Worm (Caenorhabditis elegans) whole organism, L4 larva: Measurements from ENCODE around the gene fmo-2.
"Not testable (repeated sequence)": the region's sequence is repeated elsewhere in the genome, so short reads cannot be mapped to it uniquely, and the experiment has no call there.

ENCODE experiments used
- D1046.2 ChIP-seq: fragments of 200-800 bp; sonication (Bioruptor generic); IDR thresholded peaks from 2 replicates; pipeline ENCODE4 v1.3.6; 2022; ENCODE audit warnings: missing genetic modification characterization, missing compliant biosample characterization
- F37D6.2 ChIP-seq: sonication (generic microtip); optimal IDR thresholded peaks from 2 replicates; lab custom pipeline; 2016; ENCODE audit warnings: mild to moderate bottlenecking, missing genetic modification characterization, missing compliant biosample characterization
- T20F7.1 ChIP-seq: fragments of 200-800 bp; sonication (Bioruptor generic); optimal IDR thresholded peaks from 2 replicates; lab custom pipeline; 2018; ENCODE audit warnings: mild to moderate bottlenecking, missing genetic modification characterization, missing compliant biosample characterization
- Y5F2A.4 ChIP-seq: fragments of 200-800 bp; sonication (Bioruptor generic); optimal IDR thresholded peaks from 2 replicates; lab custom pipeline; 2018; ENCODE audit warnings: mild to moderate bottlenecking, missing genetic modification characterization, missing compliant biosample characterization
- Y75B8A.6 ChIP-seq: fragments of 200-800 bp; sonication (Bioruptor generic); IDR thresholded peaks from 2 replicates; pipeline ENCODE4 v1.3.6; 2022; ENCODE audit warnings: missing genetic modification reagents, missing genetic modification characterization, missing compliant biosample characterization
- ZK546.5 ChIP-seq, 2 experiments: sonication (generic microtip); optimal IDR thresholded peaks; 2 replicates each; lab custom pipeline; 2017; ENCODE audit warnings: missing biosample characterization in 2 of 2, missing genetic modification characterization in 2 of 2
- aha-1 ChIP-seq: fragments of 150-350 bp; peaks from one replicate; lab custom pipeline; 2014; ENCODE audit warnings: missing biosample characterization, missing genetic modification characterization
- aly-2 ChIP-seq: sonication (generic microtip); optimal IDR thresholded peaks from 2 replicates; lab custom pipeline; 2018; ENCODE audit warnings: missing biosample characterization, missing genetic modification characterization
- ama-1 ChIP-seq: fragments of 150-350 bp; optimal IDR thresholded peaks from 2 replicates; lab custom pipeline; 2014; ENCODE audit warnings: inconsistent platforms, mixed read lengths
- arid-1 ChIP-seq: fragments of 200-800 bp; sonication (Bioruptor generic); conservative IDR thresholded peaks from 2 replicates; pipeline ENCODE4 v1.3.6; 2022; ENCODE audit warnings: missing genetic modification reagents, missing genetic modification characterization, missing compliant biosample characterization
- ceh-62 ChIP-seq: sonication (generic microtip); optimal IDR thresholded peaks from 2 replicates; lab custom pipeline; 2017; ENCODE audit warnings: missing biosample characterization, missing genetic modification characterization
- ctbp-1 ChIP-seq: fragments of 200-800 bp; sonication (Bioruptor generic); IDR thresholded peaks from 2 replicates; pipeline ENCODE4 v1.3.6; 2022; ENCODE audit warnings: missing genetic modification reagents, missing genetic modification characterization, missing compliant biosample characterization
- daf-8 ChIP-seq: fragments of 200-800 bp; sonication (Bioruptor generic); IDR thresholded peaks from 2 replicates; pipeline ENCODE4 v1.3.6; 2022; ENCODE audit warnings: missing genetic modification characterization, missing compliant biosample characterization
- dmd-9 ChIP-seq: fragments of 200-800 bp; sonication (Bioruptor generic); IDR thresholded peaks from 2 replicates; pipeline ENCODE4 v1.3.6; 2022; ENCODE audit warnings: missing genetic modification reagents, missing genetic modification characterization, missing compliant biosample characterization
- dpl-1 ChIP-seq: fragments of 150-350 bp; optimal IDR thresholded peaks from 2 replicates; lab custom pipeline; 2014; ENCODE audit warnings: missing biosample characterization, missing genetic modification reagents, missing genetic modification characterization
- egl-27 ChIP-seq: sonication (generic microtip); optimal IDR thresholded peaks from 3 replicates; lab custom pipeline; 2017; ENCODE audit warnings: missing biosample characterization, missing genetic modification reagents, missing genetic modification characterization
- lin-1 ChIP-seq: fragments of 200-800 bp; sonication (Bioruptor generic); IDR thresholded peaks from 2 replicates; pipeline ENCODE4 v1.3.6; 2022; ENCODE audit warnings: missing genetic modification reagents, missing genetic modification characterization, missing compliant biosample characterization
- lin-13 ChIP-seq: fragments of 150-350 bp; optimal IDR thresholded peaks from 2 replicates; lab custom pipeline; 2014; ENCODE audit warnings: missing biosample characterization, missing genetic modification reagents, missing genetic modification characterization
- lir-3 ChIP-seq: sonication (generic microtip); optimal IDR thresholded peaks from 2 replicates; lab custom pipeline; 2016; ENCODE audit warnings: mild to moderate bottlenecking, missing genetic modification characterization, missing compliant biosample characterization
- lsy-2 ChIP-seq, 2 experiments: fragments of 150-350 bp in 1 of 2; sonication (generic microtip) in 1 of 2; optimal IDR thresholded peaks; 2 replicates each; lab custom pipeline; 2014 to 2017; ENCODE audit warnings: missing biosample characterization in 2 of 2, missing genetic modification characterization in 2 of 2
- mdt-29 ChIP-seq: fragments of 200-800 bp; sonication (Bioruptor generic); IDR thresholded peaks from 2 replicates; pipeline ENCODE4 v1.3.6; 2022; ENCODE audit warnings: missing genetic modification reagents, missing genetic modification characterization, missing compliant biosample characterization
- mxl-3 ChIP-seq: fragments of 200-800 bp; sonication (Bioruptor generic); optimal IDR thresholded peaks from 2 replicates; lab custom pipeline; 2018; ENCODE audit warnings: mild to moderate bottlenecking, missing genetic modification characterization, missing compliant biosample characterization
- nhr-10 ChIP-seq: fragments of 150-350 bp; optimal IDR thresholded peaks from 2 replicates; lab custom pipeline; 2014; ENCODE audit warnings: missing biosample characterization, missing genetic modification characterization
- nhr-11 ChIP-seq: fragments of 150-350 bp; optimal IDR thresholded peaks from 2 replicates; lab custom pipeline; 2014; ENCODE audit warnings: missing biosample characterization, missing genetic modification characterization
- nhr-237 ChIP-seq: sonication (generic microtip); optimal IDR thresholded peaks from 2 replicates; lab custom pipeline; 2017; ENCODE audit warnings: missing biosample characterization, missing genetic modification characterization
- nhr-28 ChIP-seq: fragments of 150-350 bp; optimal IDR thresholded peaks from 2 replicates; lab custom pipeline; 2014; ENCODE audit warnings: missing biosample characterization, missing genetic modification characterization
- php-3 ChIP-seq: fragments of 200-800 bp; sonication (Bioruptor generic); IDR thresholded peaks from 2 replicates; pipeline ENCODE4 v1.3.6; 2022; ENCODE audit warnings: missing genetic modification reagents, missing genetic modification characterization, missing compliant biosample characterization
- sdz-12 ChIP-seq: fragments of 200-800 bp; sonication (Bioruptor generic); optimal IDR thresholded peaks from 2 replicates; lab custom pipeline; 2018; ENCODE audit warnings: mild to moderate bottlenecking, missing genetic modification characterization, missing compliant biosample characterization
- snpc-4 ChIP-seq: fragments of 150-350 bp; optimal IDR thresholded peaks from 2 replicates; lab custom pipeline; 2014; ENCODE audit warnings: missing biosample characterization, missing genetic modification characterization
- spr-1 ChIP-seq: sonication (generic microtip); optimal IDR thresholded peaks from 2 replicates; lab custom pipeline; 2016; ENCODE audit warnings: mild to moderate bottlenecking, missing genetic modification characterization, missing compliant biosample characterization
- tag-97 ChIP-seq: fragments of 200-800 bp; sonication (Bioruptor generic); IDR thresholded peaks from 2 replicates; pipeline ENCODE4 v1.3.6; 2022; ENCODE audit warnings: missing genetic modification characterization, missing compliant biosample characterization
- unc-130 ChIP-seq: sonication (generic microtip); optimal IDR thresholded peaks from 2 replicates; lab custom pipeline; 2016; ENCODE audit warnings: missing genetic modification reagents, missing genetic modification characterization, missing compliant biosample characterization
- unc-39 ChIP-seq: sonication (generic microtip); optimal IDR thresholded peaks from 2 replicates; lab custom pipeline; 2017; ENCODE audit warnings: missing biosample characterization, missing genetic modification characterization
- unc-62 ChIP-seq, 3 experiments: fragments of 150-350 bp in 1 of 3; sonication (generic microtip); optimal IDR thresholded peaks in 2 of 3; peaks in 1 of 3; 1 replicate in 1 of 3; 2 replicates in 2 of 3; lab custom pipeline; 2014 to 2017; ENCODE audit warnings: missing biosample characterization in 3 of 3, missing genetic modification characterization in 3 of 3, missing genetic modification reagents in 3 of 3, missing genotype in 1 of 3
- vab-7 ChIP-seq: fragments of 200-800 bp; sonication (Bioruptor generic); IDR thresholded peaks from 2 replicates; pipeline ENCODE4 v1.3.6; 2022; ENCODE audit warnings: missing genetic modification reagents, missing genetic modification characterization, missing compliant biosample characterization
- zip-11 ChIP-seq: fragments of 200-800 bp; sonication (Bioruptor generic); IDR thresholded peaks from 2 replicates; pipeline ENCODE4 v1.3.6; 2022; ENCODE audit warnings: missing genetic modification characterization, missing compliant biosample characterization
- zip-2 ChIP-seq: fragments of 150-350 bp; optimal IDR thresholded peaks from 2 replicates; lab custom pipeline; 2014; ENCODE audit warnings: missing biosample characterization, missing genetic modification characterization

The fmo-2 gene

DNA sequence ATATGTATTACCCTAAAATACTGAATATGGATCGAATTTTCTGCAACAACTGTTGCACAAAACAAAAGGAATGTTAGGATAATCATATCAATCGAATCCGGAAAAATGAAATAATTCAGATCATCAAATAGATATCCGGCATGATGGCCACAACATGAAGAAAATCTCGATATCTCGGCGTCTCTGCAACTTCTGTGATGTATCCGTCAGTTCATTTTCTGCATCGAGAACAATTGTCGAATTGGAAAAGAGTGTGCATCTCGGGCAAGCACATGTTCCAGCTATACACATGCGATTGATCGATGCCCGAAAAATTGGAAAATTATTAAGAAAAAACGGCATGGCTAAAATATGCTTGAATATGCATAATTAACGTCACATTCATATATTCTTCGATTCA, 3.4 kb downstream of the fmo-2 start, which contains the start of the genes K08C7.6 and R102.1:
TSS of gene K08C7.6 (minus strand) at position 101 of the 400 bp plus-strand sequence.
TSS of gene R102.1 (plus strand) at position 291 of the 400 bp plus-strand sequence.
- no peak for TF ChIP-seq zip-2 (tag; lab: Kevin White, UChicago)
- TF ChIP-seq, all 104 proteins: peak for 0

DNA sequence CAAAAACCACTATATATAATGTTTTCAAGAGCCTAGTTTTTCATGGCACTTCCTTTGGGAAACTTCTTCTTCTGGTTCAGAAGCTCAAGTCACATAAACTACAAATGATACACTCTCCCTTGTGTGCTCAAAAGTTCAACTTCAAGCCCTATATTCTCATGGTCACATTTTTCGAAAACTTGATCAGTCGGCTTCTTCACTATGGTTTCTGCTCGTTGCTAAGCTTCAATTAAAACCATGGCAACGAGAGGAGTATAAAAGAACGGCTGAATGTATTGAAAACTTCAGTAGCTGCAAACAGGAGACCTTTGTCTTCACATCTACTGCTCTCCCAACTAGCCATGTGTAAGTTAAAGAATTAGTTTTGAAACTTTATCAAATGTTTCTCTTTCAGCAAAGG, 5.0 kb downstream of the fmo-2 start, which contains the start of gene R102.2:
TSS of gene R102.2 (plus strand) at position 301 of the 400 bp plus-strand sequence.
- TF ChIP-seq T20F7.1 (GFP tag; lab: Kevin White, UChicago); dmd-9 (GFP tag; lab: Robert Waterston, UW); ama-1 (lab: Kevin White, UChicago): not testable (repeated sequence)

DNA sequence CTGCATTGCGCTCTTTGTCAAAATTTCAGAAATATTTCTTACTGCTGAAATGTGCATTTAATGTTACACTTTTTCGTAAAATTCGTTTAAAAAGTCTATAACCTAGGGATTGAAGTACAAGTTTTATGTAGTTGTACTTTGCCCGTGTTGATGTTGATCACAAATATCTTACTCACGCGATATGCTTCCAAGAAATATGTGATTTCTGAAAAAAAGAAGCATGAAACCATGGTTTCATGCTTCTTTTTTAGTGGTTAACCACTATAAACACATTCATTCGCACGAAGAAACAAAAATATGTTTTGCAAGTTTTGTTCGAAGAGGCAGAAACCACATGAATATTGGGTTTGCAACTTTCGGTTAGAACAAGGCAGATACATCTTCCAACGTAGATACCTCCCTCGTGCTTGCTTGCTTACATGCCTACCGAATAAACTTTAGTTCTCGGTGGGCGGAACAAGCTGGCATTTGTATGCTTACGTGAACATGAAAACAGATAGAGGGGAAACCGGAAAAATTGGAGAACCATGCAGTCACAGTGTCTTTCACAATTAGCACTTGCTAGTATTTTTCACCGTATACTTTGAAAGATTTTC, 6.7 kb downstream of the fmo-2 start, which contains the start of gene R102.3:
TSS of gene R102.3 (plus strand) at position 546 of the 596 bp plus-strand sequence.
- peak; percentile 52 for TF ChIP-seq nhr-11 (tag; lab: Kevin White, UChicago)
- peak; percentile 21 for TF ChIP-seq aha-1 (tag; lab: Kevin White, UChicago)
- TF ChIP-seq ZK546.5 (tag; optimal IDR thresholded peaks at IDR 0.05; lab: Kevin White, UChicago), result no peak

DNA sequence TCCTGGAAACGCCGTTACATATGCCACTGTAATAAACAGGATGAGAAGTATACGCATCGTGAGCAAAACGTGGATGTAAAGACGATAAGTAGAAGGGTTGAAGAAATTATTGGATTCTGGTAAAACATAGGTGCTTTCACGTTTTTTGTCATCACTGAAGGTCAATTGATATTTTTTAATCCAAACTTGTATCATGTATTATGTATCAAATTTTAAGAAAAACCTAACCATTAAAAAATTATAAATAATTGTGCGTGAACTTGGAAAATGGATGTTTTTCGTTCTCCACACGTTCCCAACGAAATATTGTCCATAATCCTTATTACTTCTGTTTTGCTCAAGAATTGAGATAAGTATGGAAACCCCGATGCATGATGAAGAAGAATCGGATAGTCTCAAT, 7.8 kb downstream of the fmo-2 start, which contains the start of gene R102.8:
TSS of gene R102.8 (minus strand) at position 101 of the 400 bp plus-strand sequence.
- TF ChIP-seq unc-62 (GFP tag; optimal IDR thresholded peaks at IDR 0.05 in 1 of 2; lab: Kevin White, UChicago) (peak in 1 of 2 experiments; percentile 70), unc-62 (tag; optimal IDR thresholded peaks at IDR 0.05; lab: Kevin White, UChicago) (no peak), tag-97 (GFP tag; lab: Robert Waterston, UW) (no peak), nhr-28 (no peak), spr-1 (no peak), aly-2 (no peak), vab-7 (GFP tag; lab: Robert Waterston, UW) (no peak), lir-3 (no peak), F37D6.2 (tag; lab: Kevin White, UChicago) (no peak)

DNA sequence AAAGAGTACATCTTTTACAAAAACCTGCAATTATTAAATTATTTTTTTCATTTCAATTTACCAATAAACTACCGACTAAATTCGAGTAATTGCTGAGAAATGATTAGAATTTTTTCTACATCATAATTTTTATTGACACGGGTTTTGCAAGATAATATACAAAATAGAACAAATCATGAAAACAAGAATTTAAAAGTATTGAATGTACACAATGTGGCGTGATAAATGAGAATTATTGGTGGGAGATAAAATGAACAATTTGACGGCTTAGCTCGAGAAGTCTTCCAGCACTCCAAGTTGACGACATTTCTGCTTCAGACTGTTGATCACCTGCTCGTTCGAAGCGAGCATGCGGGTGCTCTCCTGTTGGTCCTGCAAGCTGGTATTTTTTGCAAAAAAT, 12.9 kb downstream of the fmo-2 start, which contains the start of gene R102.4:
TSS of gene R102.4 (minus strand) at position 101 of the 400 bp plus-strand sequence.
- TF ChIP-seq unc-62 (GFP tag; optimal IDR thresholded peaks at IDR 0.05 in 1 of 2; lab: Kevin White, UChicago) (peak in 1 of 2 experiments; percentile 83), unc-62 (tag; optimal IDR thresholded peaks at IDR 0.05; lab: Kevin White, UChicago) (no peak), lin-1 (GFP tag; lab: Robert Waterston, UW) (no peak), D1046.2 (GFP tag; lab: Robert Waterston, UW) (no peak), lsy-2 (tag; optimal IDR thresholded peaks at IDR 0.05; lab: Kevin White, UChicago) (no peak), php-3 (GFP tag; lab: Robert Waterston, UW) (no peak)

DNA sequence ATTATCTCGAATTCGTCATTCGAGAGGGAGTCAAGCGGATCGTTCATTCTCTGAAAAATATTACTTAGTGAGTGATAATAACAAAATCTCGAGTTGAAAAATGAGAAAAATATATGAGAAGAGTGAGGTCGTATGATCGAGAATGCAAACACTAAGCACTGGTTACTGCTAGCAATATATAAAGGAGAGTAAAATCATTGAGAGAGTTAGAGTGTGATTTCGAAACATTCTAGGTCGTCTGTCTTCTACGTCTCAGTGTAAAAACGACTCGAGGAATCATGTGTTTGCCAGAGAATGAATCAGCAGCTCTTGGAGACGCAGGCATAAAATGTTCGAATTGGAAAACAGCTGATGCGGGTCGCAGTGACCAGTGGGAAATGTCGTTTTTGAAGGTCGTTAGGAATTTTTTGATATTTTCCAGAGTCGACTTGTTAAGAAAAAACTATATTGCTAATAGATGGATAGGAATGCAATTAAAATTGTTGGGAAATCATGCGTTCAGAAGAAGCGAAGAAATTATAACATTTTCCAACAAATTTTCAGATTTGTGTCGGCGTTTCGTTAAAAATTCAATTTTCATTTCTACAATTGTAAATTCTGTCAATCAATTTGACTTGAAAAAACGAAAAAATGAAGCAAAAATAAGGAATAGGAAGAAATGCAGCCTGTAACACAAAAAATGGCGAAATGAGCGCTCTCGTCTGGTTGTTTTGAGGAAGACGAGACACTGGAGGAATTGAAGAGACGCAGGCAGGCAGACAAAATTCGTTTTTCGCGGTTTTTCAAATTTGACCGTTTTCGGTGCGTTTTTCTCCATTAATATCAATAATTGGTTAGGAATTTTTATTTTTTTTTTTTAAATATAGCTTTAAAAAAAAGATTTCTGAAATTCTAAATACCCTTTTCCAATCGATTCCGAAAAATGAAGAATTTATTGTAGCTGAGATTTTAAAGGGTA, 15.0 kb downstream of the fmo-2 start, which contains the start of gene allo-1:
TSS of gene allo-1 (minus strand) at position 51 of the 958 bp plus-strand sequence.
- no peak for TF ChIP-seq daf-8
- TF ChIP-seq dpl-1, result peak; percentile 82
- peak; percentile 92 for TF ChIP-seq aha-1 (tag; lab: Kevin White, UChicago)
- TF ChIP-seq Y5F2A.4 (GFP tag; lab: Kevin White, UChicago), result no peak
- no peak for TF ChIP-seq mdt-29 (GFP tag; lab: Robert Waterston, UW)
- TF ChIP-seq Y75B8A.6 (GFP tag; lab: Robert Waterston, UW), result no peak
- no peak for TF ChIP-seq zip-11 (GFP tag; lab: Robert Waterston, UW)
- no peak for TF ChIP-seq snpc-4
- peak; percentile 65 for TF ChIP-seq mxl-3 (GFP tag; lab: Kevin White, UChicago)
- no peak for TF ChIP-seq D1046.2 (GFP tag; lab: Robert Waterston, UW)
- TF ChIP-seq ZK546.5 (tag; optimal IDR thresholded peaks at IDR 0.05; lab: Kevin White, UChicago), result no peak
- TF ChIP-seq ceh-62 (tag; lab: Kevin White, UChicago), result no peak
- 0 out of 2 replicates have a peak, but pooled peaks have one; percentile 31 for TF ChIP-seq dmd-9 (GFP tag; lab: Robert Waterston, UW)
- TF ChIP-seq unc-39 (tag; lab: Kevin White, UChicago), result no peak
- TF ChIP-seq nhr-28, result peak; percentile 80
- no peak for TF ChIP-seq arid-1 (GFP tag; lab: Robert Waterston, UW)
- peak in 1 of 2 experiments; percentile 28 for TF ChIP-seq unc-62 (GFP tag; optimal IDR thresholded peaks at IDR 0.05 in 1 of 2; lab: Kevin White, UChicago)
- TF ChIP-seq unc-62 (tag; optimal IDR thresholded peaks at IDR 0.05; lab: Kevin White, UChicago), result no peak
- no peak for TF ChIP-seq egl-27 (tag; lab: Kevin White, UChicago)
- TF ChIP-seq sdz-12 (GFP tag; lab: Kevin White, UChicago), result no peak
- TF ChIP-seq unc-130 (GFP tag; lab: Kevin White, UChicago), result no peak
- TF ChIP-seq nhr-10 (tag; lab: Kevin White, UChicago), result no peak
- no peak for TF ChIP-seq nhr-237 (tag; lab: Kevin White, UChicago)
- TF ChIP-seq php-3 (GFP tag; lab: Robert Waterston, UW), result no peak
- no peak for TF ChIP-seq ctbp-1 (GFP tag; lab: Robert Waterston, UW)
- no peak for TF ChIP-seq lin-13 (GFP tag; lab: Kevin White, UChicago)
